Worm (Caenorhabditis elegans) whole organism, L4/young adult: Measurements from ENCODE around the gene K02D3.1.

Source experiments
- W03F9.2 ChIP-seq: fragments of 150-350 bp; optimal IDR thresholded peaks from 2 replicates; lab custom pipeline; 2014; ENCODE audit warnings: missing biosample characterization, missing genetic modification characterization
- dao-5 ChIP-seq: sonication (generic microtip); optimal IDR thresholded peaks from 2 replicates; lab custom pipeline; 2016; ENCODE audit warnings: missing genotype, missing genetic modification characterization, moderate library complexity, missing compliant biosample characterization
- him-1 ChIP-seq: sonication (generic microtip); optimal IDR thresholded peaks from 2 replicates; lab custom pipeline; 2016; ENCODE audit warnings: missing genotype, missing genetic modification reagents, missing genetic modification characterization, missing compliant biosample characterization

Gene K02D3.1

DNA sequence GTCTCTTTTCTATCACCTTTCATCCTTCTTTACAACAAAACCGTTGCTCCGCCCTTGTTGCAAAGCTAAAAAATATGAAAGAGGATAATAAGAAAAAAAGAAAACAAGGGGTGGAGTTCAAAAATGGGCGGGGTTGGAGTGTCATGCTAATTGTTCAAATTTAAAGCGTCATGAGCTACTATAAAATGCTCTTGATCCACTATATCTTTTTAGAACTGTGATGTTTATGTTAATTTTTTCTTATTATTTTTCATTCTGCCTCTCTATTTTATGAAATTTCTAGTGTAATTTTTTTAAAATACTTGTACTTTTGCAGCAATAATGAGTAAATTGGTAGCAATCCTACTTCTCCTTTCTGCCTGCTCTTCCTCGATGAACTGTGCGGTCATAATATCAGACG is at the start of gene K02D3.1:
TSS of gene K02D3.1 (plus strand) at position 301 of the 400 bp plus-strand sequence.
- TF ChIP-seq him-1 (tag; lab: Kevin White, UChicago) (no peak), dao-5 (tag; lab: Kevin White, UChicago) (no peak), W03F9.2 (tag; lab: Kevin White, UChicago) (no peak)

DNA sequence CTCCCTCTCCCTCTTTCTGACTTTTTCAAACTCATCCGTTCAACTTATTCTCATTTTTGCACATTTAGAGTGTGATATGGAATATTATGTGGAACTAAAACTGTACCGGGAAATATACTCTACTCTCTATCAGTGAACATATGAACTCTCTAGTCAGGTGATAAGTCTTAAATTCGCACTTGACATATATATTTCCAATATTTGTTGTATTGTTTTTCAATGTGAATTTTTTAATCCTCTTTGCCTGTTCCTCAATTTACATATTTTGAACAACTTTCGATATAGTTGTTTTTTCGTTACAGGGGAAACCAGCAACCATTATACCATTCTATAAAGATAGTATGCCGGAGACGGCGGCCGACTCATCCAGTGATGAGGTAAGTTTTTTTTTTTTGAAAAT is 46.5 kb upstream of the K02D3.1 start, which contains the start of gene C04A11.1:
TSS of gene C04A11.1 (plus strand) at position 301 of the 400 bp plus-strand sequence.
- no peak for TF ChIP-seq him-1 (tag; lab: Kevin White, UChicago)

DNA sequence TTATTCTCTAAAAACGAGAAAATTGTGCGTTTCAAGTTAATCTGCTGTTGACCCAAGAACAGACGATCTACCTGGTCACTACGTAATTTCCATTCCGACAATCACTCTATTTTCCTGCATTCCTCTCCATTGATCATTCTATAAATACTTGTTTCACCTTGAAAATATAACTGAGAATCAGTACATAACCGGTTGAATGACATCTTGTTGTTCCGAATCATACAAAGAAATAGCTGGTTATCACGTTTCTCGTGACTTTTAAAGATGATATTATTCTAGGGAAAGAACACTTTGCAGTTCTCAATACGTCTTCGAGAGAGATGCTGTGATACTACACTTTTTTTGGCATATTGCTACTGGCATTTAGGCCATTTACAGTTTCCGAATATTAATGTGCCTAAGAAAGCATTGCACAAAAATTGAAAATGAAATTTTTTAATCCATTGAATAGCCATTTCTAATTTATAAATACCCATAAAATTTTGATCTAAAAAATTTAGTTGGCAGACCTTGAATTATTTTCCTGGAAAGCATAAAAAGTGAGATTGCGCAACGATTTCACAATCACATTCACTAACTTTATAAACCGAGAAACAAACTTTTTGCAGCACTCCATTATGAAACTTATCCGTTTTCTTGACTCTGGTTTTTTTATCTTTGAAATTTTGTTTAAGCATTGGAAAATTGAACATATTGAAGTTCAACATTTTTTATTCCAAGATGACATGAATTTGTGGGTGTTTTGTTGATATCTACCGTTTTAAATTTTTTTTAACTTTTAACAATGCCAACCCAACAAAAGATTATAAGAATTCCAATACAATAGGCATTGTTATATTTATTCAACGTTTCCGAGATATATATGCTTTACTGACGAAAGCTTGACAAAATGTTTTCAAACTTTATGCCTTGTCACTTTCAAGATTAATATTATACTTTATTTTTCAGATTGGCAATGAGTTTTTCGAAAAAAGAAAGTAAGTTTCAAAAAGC is 42.8 kb upstream of the K02D3.1 start, which contains the start of gene C04A11.5:
TSS of gene C04A11.5 (plus strand) at position 943 of the 993 bp plus-strand sequence.
- no peak for TF ChIP-seq dao-5 (tag; lab: Kevin White, UChicago)
- no peak for TF ChIP-seq him-1 (tag; lab: Kevin White, UChicago)
- no peak for TF ChIP-seq W03F9.2 (tag; lab: Kevin White, UChicago)

DNA sequence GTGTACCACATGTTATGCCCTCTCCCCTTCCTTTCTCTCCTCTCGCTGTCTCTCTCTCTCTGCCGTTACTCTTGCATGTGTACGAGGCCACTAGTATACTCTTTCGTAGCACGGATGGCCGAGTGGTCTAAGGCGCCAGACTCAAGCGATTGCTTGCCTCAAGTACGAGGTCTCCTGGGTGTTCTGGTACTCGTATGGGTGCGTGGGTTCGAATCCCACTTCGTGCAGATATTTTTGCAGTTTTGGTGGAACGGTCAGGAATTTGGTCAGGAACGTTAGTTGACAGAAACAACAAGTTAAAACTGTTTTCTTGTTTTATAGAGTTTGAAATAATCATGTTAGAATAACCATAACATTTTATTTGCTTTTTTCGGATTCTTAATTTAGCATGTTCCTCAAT is 41.3 kb upstream of the K02D3.1 start:
- TF ChIP-seq dao-5 (tag; lab: Kevin White, UChicago) (peak; percentile 96), him-1 (tag; lab: Kevin White, UChicago) (peak; percentile 91), W03F9.2 (tag; lab: Kevin White, UChicago) (peak; percentile 42)

DNA sequence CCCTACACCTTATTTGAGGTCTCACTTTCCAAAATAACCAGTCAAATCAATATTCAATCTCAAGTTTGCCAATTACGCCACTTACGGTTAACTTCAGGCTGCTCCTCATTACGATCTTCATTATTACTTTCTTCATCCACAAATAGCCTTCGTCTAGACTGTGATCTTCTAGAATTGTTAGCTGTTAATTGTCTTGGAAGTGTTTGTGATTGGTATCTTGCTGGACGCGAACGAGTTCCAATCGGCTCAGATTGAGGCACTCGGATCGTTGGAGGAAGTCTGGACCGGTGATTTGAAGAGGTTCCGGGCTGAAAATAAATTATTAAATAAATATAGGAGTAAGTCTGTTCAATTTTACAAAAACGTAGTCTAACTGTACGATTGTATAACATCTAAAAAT is 39.8 kb upstream of the K02D3.1 start:
- no peak for TF ChIP-seq dao-5 (tag; lab: Kevin White, UChicago)
- no peak for TF ChIP-seq W03F9.2 (tag; lab: Kevin White, UChicago)
- no peak for TF ChIP-seq him-1 (tag; lab: Kevin White, UChicago)

DNA sequence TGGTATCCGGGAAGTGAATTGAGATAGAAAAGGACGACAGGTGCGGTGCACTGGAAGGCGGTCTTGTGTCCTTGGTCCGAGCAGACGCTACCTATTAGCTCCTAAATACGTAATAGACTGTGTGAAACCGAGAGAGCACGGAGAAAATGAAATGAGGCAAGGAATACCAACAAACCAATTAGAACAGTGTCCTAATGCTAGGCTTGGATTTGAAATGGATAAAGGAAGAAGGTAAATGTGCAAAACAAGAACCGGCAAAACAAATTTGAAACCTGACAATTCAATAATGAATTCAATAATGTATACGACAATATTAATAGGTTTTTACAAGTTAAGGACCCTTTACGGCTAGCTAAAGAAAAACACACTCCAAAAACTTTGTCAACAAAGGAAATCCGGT is 38.0 kb upstream of the K02D3.1 start, which contains the start of gene C04A11.2:
TSS of gene C04A11.2 (minus strand) at position 101 of the 400 bp plus-strand sequence.
- no peak for TF ChIP-seq dao-5 (tag; lab: Kevin White, UChicago)
- TF ChIP-seq W03F9.2 (tag; lab: Kevin White, UChicago) = no peak
- TF ChIP-seq him-1 (tag; lab: Kevin White, UChicago) = no peak

DNA sequence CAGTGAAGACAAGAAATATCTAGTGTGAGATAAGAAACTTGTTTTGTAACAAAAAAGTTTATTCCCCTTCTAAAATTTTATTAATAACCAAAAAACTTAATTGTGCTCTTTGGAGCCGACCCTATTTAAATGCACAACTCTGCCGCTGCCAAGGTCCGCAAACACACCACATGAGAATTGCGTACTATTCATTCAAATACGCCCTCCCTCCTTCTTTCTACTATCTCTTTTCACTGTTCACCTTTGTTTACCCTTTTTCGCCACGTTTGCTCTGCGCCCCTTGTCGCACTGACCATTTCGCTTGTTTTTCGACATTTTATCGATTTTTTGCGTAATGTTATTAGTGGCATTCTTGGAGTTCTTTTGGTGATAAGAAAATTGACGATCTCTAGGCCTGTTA is 37.1 kb upstream of the K02D3.1 start:
- no peak for TF ChIP-seq W03F9.2 (tag; lab: Kevin White, UChicago)
- no peak for TF ChIP-seq him-1 (tag; lab: Kevin White, UChicago)
- no peak for TF ChIP-seq dao-5 (tag; lab: Kevin White, UChicago)

DNA sequence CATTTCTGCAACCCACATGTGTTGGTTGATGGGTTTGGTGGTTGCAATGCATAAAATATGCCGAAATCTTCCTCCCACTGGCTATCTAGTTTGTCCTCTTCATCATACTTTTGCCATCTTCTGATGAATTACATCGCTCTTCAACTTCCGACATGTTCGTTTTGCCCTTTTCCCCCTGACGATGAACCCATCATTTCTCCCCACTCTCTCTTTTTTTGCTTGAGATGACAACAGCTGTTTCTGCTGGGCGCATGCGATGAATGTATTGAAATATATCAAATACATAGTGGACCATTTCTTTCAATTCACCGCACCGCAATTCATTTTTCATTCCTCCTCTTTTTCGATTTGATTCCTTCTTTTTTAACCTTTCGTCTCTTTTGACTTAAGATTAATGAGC is 35.7 kb upstream of the K02D3.1 start:
- TF ChIP-seq dao-5 (tag; lab: Kevin White, UChicago) = no peak
- TF ChIP-seq him-1 (tag; lab: Kevin White, UChicago) = no peak
- TF ChIP-seq W03F9.2 (tag; lab: Kevin White, UChicago) = no peak

DNA sequence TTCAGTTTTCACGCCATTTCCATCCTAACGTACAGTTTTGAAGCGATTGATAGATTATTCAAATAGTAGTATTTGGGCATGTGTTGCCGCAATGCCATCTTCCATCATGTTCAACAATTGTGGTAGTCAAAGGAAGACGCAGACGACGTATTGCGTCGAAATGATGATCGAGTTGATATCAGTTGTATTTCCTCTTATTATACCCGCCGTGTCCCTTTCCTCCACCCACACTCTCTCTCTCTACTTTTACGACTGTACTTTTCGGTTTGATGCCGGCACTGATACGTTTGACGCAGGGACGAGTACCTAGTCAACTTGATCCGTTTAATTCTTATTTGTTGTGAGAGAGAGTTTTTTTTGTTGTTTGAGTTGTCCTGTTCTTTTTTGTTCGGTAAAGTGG is 34.1 kb upstream of the K02D3.1 start:
- TF ChIP-seq W03F9.2 (tag; lab: Kevin White, UChicago) (no peak), him-1 (tag; lab: Kevin White, UChicago) (no peak), dao-5 (tag; lab: Kevin White, UChicago) (no peak)

DNA sequence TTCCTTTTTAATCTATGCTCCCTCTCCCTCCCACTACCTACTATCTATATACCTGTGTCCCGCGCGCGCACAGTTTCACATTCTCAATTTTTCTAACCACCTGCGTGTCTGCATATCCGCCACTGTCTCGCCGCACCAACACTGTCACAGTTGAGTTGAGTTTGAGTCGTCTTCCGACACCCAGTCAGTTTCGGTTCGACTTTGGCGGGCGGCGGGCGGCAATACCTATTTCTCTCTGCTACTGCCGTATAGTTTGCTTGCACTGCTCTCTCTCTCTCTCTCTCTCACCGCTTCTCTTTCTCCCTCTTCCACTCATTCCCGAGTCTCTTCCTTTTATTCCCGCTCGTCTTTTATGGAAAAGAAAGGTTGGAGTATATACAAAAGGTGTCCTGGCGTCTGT is 31.3 kb upstream of the K02D3.1 start:
- TF ChIP-seq W03F9.2 (tag; lab: Kevin White, UChicago) (no peak), him-1 (tag; lab: Kevin White, UChicago) (no peak)

DNA sequence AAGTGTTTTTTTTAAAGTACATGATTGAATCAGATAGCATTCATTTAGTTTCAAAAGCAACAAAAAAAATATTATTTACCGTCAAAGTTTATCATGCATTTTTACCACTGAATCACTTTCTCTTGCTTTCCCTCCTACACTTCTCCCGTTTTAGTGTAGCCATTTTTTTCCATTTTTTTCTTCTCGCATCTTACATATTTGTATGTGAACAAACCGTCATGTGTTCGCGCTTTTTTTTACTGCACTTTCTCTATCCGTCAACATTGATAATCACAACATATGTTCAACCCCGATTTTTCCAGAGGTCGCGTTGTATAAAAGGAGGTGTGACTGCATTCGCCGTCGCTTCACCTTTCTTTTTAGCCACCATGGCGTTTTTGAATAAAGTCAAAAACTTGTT is 29.8 kb upstream of the K02D3.1 start, which contains the start of gene gck-4:
TSS of gene gck-4 (plus strand) at position 301 of the 400 bp plus-strand sequence.
- TF ChIP-seq W03F9.2 (tag; lab: Kevin White, UChicago) = no peak
- no peak for TF ChIP-seq him-1 (tag; lab: Kevin White, UChicago)
- TF ChIP-seq dao-5 (tag; lab: Kevin White, UChicago) = no peak

DNA sequence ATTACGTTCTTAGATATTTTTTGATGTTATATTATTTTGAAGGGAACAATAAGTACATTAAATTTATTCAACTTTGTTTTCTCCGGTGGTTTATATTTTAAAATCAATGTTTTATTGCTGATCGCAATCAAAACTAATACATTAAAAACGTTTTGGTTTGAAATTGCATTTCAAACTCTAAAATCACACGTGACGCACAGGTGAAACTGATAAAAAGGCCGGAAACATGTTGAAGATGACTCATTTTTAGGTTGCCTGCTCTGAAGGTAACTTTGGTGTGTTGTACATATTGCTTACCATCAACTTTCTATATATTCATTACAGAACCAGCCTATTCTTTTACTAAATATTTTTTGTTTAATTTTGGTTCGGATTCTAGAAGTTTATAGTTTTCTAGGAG is 21.0 kb upstream of the K02D3.1 start:
- TF ChIP-seq W03F9.2 (tag; lab: Kevin White, UChicago) (no peak), him-1 (tag; lab: Kevin White, UChicago) (no peak)

DNA sequence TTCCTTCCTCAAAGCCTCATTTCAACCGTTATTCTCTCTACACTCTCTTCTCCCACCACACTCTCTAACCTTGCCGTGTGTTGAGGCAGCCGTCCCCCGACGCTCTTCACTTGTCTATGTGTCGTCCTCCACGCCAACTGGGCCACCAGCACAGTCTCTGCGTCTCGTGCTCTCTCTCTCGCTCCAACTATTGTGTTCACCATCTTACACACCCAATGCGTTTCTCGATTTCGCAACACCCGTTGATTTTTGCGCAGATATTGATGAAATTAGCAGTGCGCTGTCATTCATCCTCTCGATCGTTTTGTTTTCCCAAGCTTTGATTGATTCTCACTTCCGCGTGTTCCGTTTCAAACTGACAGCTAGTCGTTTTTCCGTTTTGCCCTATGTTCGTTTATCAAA is 19.6 kb upstream of the K02D3.1 start:
- no peak for TF ChIP-seq him-1 (tag; lab: Kevin White, UChicago)
- TF ChIP-seq W03F9.2 (tag; lab: Kevin White, UChicago) = no peak
- TF ChIP-seq dao-5 (tag; lab: Kevin White, UChicago) = no peak

DNA sequence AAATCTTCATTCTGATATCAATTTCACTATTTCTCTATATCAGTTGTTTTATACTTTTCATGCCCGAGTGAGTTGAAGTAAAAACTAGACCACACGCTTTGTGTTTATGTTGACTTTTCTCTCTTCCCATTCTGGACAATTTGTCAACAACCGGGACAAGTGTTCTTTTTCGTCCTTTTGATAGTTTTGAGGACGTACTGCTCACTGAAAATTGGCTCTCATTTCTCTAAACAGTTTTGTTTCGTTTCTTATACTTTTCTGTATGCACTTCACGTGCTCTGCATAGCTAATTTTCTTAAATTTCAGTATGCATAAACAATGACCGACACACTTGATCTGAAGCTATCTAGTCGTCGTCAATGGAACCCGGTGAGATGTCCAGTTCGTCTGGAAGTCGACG is 19.1 kb upstream of the K02D3.1 start, which contains the start of gene adm-2:
TSS of gene adm-2 (plus strand) at position 301 of the 400 bp plus-strand sequence.
- TF ChIP-seq W03F9.2 (tag; lab: Kevin White, UChicago) = no peak
- TF ChIP-seq him-1 (tag; lab: Kevin White, UChicago) = no peak
- TF ChIP-seq dao-5 (tag; lab: Kevin White, UChicago) = no peak
